Fruit fly (Drosophila melanogaster): ENCODE measurements around the gene RpS3A.

Gene RpS3A

DNA sequence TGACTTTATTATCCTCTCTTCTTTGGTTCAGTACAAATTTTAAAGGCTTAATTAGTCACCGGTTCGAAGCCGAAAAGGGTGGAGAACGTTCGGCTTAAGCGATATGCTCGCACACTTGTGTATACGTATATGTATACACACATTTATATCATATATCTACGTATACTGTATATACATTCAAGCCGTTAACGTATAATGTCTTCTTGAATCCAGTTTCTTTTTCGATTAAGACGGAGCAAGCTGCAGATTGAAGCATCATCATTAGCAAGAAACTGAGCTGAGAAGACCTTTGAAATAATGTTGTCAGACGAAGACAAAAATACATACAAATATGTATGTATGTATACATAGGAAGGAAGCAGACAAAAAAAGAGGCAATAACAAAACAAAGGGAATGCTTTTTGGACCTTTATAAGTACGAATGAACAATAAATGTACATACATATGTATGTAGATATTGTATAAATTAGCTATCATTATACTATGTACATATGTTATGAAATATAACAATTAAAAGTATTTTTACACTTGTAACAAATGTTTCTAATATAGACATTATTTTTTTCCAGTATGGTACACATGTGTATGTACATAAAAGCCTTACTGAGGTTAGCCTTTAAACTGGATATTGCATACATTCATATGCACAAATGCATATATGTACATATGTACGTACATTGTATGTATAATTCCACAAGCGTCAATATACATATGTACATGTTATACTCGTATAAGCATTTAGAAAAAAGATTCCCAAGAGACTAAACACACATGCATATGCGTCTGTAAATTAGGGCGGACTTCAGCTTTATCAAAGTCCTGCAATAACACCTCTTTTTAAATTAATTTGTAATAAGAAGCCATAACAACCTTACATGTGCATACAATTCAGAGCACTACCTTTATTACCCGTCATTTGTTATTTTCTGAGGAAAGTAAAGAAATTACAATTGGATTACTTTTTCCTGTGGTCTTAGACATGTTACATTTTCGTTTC, 6.7 kb downstream of the RpS3A start:
- peak; percentile 29 for TF ChIP-seq CG8924 (tag; optimal IDR thresholded peaks at IDR 0.05)
- peak; percentile 30 for TF ChIP-seq CG17385 (GFP tag; optimal IDR thresholded peaks at IDR 0.05)
- peak in 1 of 2 experiments; percentile 75 for TF ChIP-seq eve (GFP tag; optimal IDR thresholded peaks at IDR 0.05)
- no peak for TF ChIP-seq CG11085 (GFP tag; IDR thresholded peaks at IDR 0.05)
- peak; percentile 34 for TF ChIP-seq CG2712 (tag; optimal IDR thresholded peaks at IDR 0.05)
- no peak for TF ChIP-seq Hmr (GFP tag; optimal IDR thresholded peaks at IDR 0.05)
- peak; percentile 51 for TF ChIP-seq CG17802 (tag; optimal IDR thresholded peaks at IDR 0.05)
- TF ChIP-seq CG4328 (GFP tag; optimal IDR thresholded peaks at IDR 0.05): peak; percentile 7
- TF ChIP-seq Trl (optimal IDR thresholded peaks at IDR 0.05): no peak
- TF ChIP-seq Trl (GFP tag; optimal IDR thresholded peaks at IDR 0.05): no peak
- TF ChIP-seq Lhr (GFP tag; optimal IDR thresholded peaks at IDR 0.05): no peak
- no peak for TF ChIP-seq CG17568 (GFP tag; optimal IDR thresholded peaks at IDR 0.05)
- peak; percentile 41 for TF ChIP-seq gem (tag; optimal IDR thresholded peaks at IDR 0.05)
- no peak for TF ChIP-seq emc (GFP tag; optimal IDR thresholded peaks at IDR 0.05)
- TF ChIP-seq abd-A (tag; optimal IDR thresholded peaks at IDR 0.05): peak; percentile 90
- TF ChIP-seq CG10267 (tag; optimal IDR thresholded peaks at IDR 0.05): no peak
- TF ChIP-seq Tbp (GFP tag; optimal IDR thresholded peaks at IDR 0.05): no peak
- TF ChIP-seq Med (GFP tag): peak; percentile 49
- TF ChIP-seq CG2202 (tag; optimal IDR thresholded peaks at IDR 0.05): no peak
- peak; percentile 97 for TF ChIP-seq CG2199 (GFP tag; IDR thresholded peaks at IDR 0.05)
- no peak for TF ChIP-seq slou (GFP tag; optimal IDR thresholded peaks at IDR 0.05)
- no peak for TF ChIP-seq exex (tag; optimal IDR thresholded peaks at IDR 0.05)
- TF ChIP-seq tap (tag; optimal IDR thresholded peaks at IDR 0.05): peak; percentile 16
- peak; percentile 8 to 11 for TF ChIP-seq bsh (GFP tag; optimal IDR thresholded peaks at IDR 0.05)
- TF ChIP-seq D19A (tag; optimal IDR thresholded peaks at IDR 0.05): peak; percentile 49
- no peak for TF ChIP-seq gfzf (GFP tag; optimal IDR thresholded peaks at IDR 0.05)
- TF ChIP-seq hkb (optimal IDR thresholded peaks at IDR 0.05): no peak
- no peak for TF ChIP-seq hkb (GFP tag; IDR thresholded peaks at IDR 0.05)
- no peak for TF ChIP-seq Fer1 (GFP tag; optimal IDR thresholded peaks at IDR 0.05)
- TF ChIP-seq aop (GFP tag; IDR thresholded peaks at IDR 0.05): no peak
- peak; percentile 68 for TF ChIP-seq kni (GFP tag; optimal IDR thresholded peaks at IDR 0.05)
- no peak for TF ChIP-seq Atf3 (GFP tag; optimal IDR thresholded peaks at IDR 0.05)
- no peak for TF ChIP-seq tx (GFP tag; optimal IDR thresholded peaks at IDR 0.05)
- TF ChIP-seq CG15601 (tag; optimal IDR thresholded peaks at IDR 0.05): peak; percentile 24
- no peak for TF ChIP-seq Meics (GFP tag; optimal IDR thresholded peaks at IDR 0.05)
- no peak for TF ChIP-seq CG14014 (GFP tag; IDR thresholded peaks at IDR 0.05)
- no peak for TF ChIP-seq CG10431 (GFP tag; optimal IDR thresholded peaks at IDR 0.05)
- peak; percentile 25; the same call in 1 of the 3 replicates for TF ChIP-seq CG17361 (GFP tag; IDR thresholded peaks at IDR 0.05)
- no peak for TF ChIP-seq CG8290 (GFP tag; optimal IDR thresholded peaks at IDR 0.05)
- TF ChIP-seq CG8290 (tag; optimal IDR thresholded peaks at IDR 0.05): peak in 1 of 2 experiments; percentile 5
- no peak for TF ChIP-seq Usf (GFP tag; optimal IDR thresholded peaks at IDR 0.05)
- no peak for TF ChIP-seq TFAM (GFP tag; optimal IDR thresholded peaks at IDR 0.05)
- TF ChIP-seq row (GFP tag; IDR thresholded peaks at IDR 0.05): peak; percentile 60; the same call in 1 of the 3 replicates
- TF ChIP-seq CG10979 (tag; optimal IDR thresholded peaks at IDR 0.05): peak; percentile 28
- TF ChIP-seq CG1233 (GFP tag; optimal IDR thresholded peaks at IDR 0.05): peak; percentile 13
- TF ChIP-seq Fer3 (tag; optimal IDR thresholded peaks at IDR 0.05): no peak
- peak; percentile 48 for TF ChIP-seq CG33557 (GFP tag; optimal IDR thresholded peaks at IDR 0.05)
- TF ChIP-seq en (GFP tag; optimal IDR thresholded peaks at IDR 0.05): no peak
- peak; percentile 12 for TF ChIP-seq CG11504 (tag; optimal IDR thresholded peaks at IDR 0.05)

All from whole organism, embryonic.